Fruit fly (Drosophila melanogaster) whole organism, wandering third instar larva: ENCODE measurements around the gene gukh.

Experiments
- CG9705 ChIP-seq: fragments of 200-800 bp; sonication (Bioruptor generic); optimal IDR thresholded peaks from 2 replicates; lab custom pipeline; 2018; ENCODE audit warnings: missing biosample characterization, mild to moderate bottlenecking, missing genetic modification characterization
- Dfd ChIP-seq: fragments of >200 bp; optimal IDR thresholded peaks from 2 replicates; lab custom pipeline; 2017; ENCODE audit warnings: missing biosample characterization, missing genetic modification characterization
- Dif ChIP-seq: fragments of 200-275, 200-300 bp; sonication (Bioruptor generic); optimal IDR thresholded peaks from 2 replicates; lab custom pipeline; 2018; ENCODE audit warnings: missing biosample characterization, missing genetic modification characterization; ENCODE audit not compliant: partially characterized antibody
- GATAd ChIP-seq: sonication (Bioruptor generic); optimal IDR thresholded peaks from 2 replicates; lab custom pipeline; 2016; ENCODE audit warnings: missing biosample characterization, missing genetic modification characterization
- HLH106 ChIP-seq: fragments of 200-800 bp; optimal IDR thresholded peaks from 3 replicates; lab custom pipeline; 2019; ENCODE audit warnings: missing biosample characterization, mild to moderate bottlenecking, missing genetic modification characterization, moderate library complexity
- Hnf4 ChIP-seq: fragments of 200-800 bp; sonication (Bioruptor generic); optimal IDR thresholded peaks from 2 replicates; lab custom pipeline; 2016; ENCODE audit warnings: missing biosample characterization, mild to moderate bottlenecking, missing genetic modification characterization
- Hr78 ChIP-seq: fragments of >200 bp; optimal IDR thresholded peaks from 2 replicates; lab custom pipeline; 2017; ENCODE audit warnings: missing biosample characterization, missing genetic modification characterization
- Hr83 ChIP-seq: fragments of 200-300 bp; sonication (Bioruptor generic); optimal IDR thresholded peaks from 2 replicates; lab custom pipeline; 2016; ENCODE audit warnings: missing biosample characterization, mild to moderate bottlenecking, missing genetic modification characterization, moderate library complexity; ENCODE audit not compliant: poor library complexity, severe bottlenecking
- Jra ChIP-seq: sonication (Bioruptor generic); optimal IDR thresholded peaks from 2 replicates; lab custom pipeline; 2016; ENCODE audit warnings: missing biosample characterization, missing genetic modification characterization
- Mio ChIP-seq: sonication (Bioruptor generic); optimal IDR thresholded peaks from 2 replicates; lab custom pipeline; 2016; ENCODE audit warnings: missing biosample characterization, missing genetic modification characterization
- Myc ChIP-seq: fragments of >200 bp; optimal IDR thresholded peaks from 2 replicates; lab custom pipeline; 2017
- N ChIP-seq: fragments of >200 bp; optimal IDR thresholded peaks from 2 replicates; lab custom pipeline; 2018; ENCODE audit warnings: missing biosample characterization, missing external identifiers, missing genetic modification characterization
- OdsH ChIP-seq: fragments of 200-800 bp; sonication (Bioruptor generic); optimal IDR thresholded peaks from 2 replicates; lab custom pipeline; 2016; ENCODE audit warnings: missing biosample characterization, mild to moderate bottlenecking, missing genetic modification characterization
- Rel ChIP-seq, 2 experiments: fragments of 200-800 bp; sonication (Bioruptor generic) in 1 of 2; optimal IDR thresholded peaks; 2 replicates in 1 of 2; 3 replicates in 1 of 2; lab custom pipeline; 2016 to 2019; ENCODE audit warnings: mild to moderate bottlenecking in 2 of 2, missing biosample characterization in 2 of 2, missing genetic modification characterization in 2 of 2, moderate library complexity in 1 of 2
- Sp1 ChIP-seq: fragments of 200-800 bp; sonication (Bioruptor generic); optimal IDR thresholded peaks from 3 replicates; lab custom pipeline; 2019; ENCODE audit warnings: missing biosample characterization, mild to moderate bottlenecking, missing genetic modification characterization, moderate library complexity
- Vsx2 ChIP-seq: fragments of 200-300, 225-300 bp; sonication (Bioruptor generic); optimal IDR thresholded peaks from 2 replicates; lab custom pipeline; 2018; ENCODE audit warnings: missing biosample characterization, missing genetic modification characterization; ENCODE audit not compliant: partially characterized antibody
- br ChIP-seq: fragments of 200-800 bp; sonication (Bioruptor generic); optimal IDR thresholded peaks from 2 replicates; lab custom pipeline; 2016; ENCODE audit warnings: missing biosample characterization, missing genetic modification characterization
- brk ChIP-seq: fragments of 200-800 bp; sonication (Bioruptor generic); optimal IDR thresholded peaks from 2 replicates; lab custom pipeline; 2016; ENCODE audit warnings: missing biosample characterization, mild to moderate bottlenecking, missing genetic modification characterization
- dl ChIP-seq, 2 experiments: fragments of 175-275, 200-275 bp in 1 of 2; fragments of 200-275 bp in 1 of 2; sonication (Bioruptor generic); optimal IDR thresholded peaks; lab custom pipeline; 2018; ENCODE audit warnings: mild to moderate bottlenecking in 2 of 2, missing biosample characterization in 2 of 2, missing genetic modification characterization in 2 of 2, moderate library complexity in 2 of 2; ENCODE audit not compliant: partially characterized antibody in 2 of 2, insufficient read depth in 1 of 2
- dmrt93B ChIP-seq: fragments of 200-800 bp; sonication (Bioruptor generic); optimal IDR thresholded peaks from 2 replicates; lab custom pipeline; 2018; ENCODE audit warnings: missing biosample characterization, mild to moderate bottlenecking, missing genetic modification characterization
- dsf ChIP-seq: sonication (Bioruptor generic); optimal IDR thresholded peaks from 2 replicates; lab custom pipeline; 2016; ENCODE audit warnings: missing biosample characterization, missing genetic modification characterization, borderline replicate concordance
- ey ChIP-seq: fragments of 200-800 bp; sonication (Bioruptor generic); optimal IDR thresholded peaks from 2 replicates; lab custom pipeline; 2016; ENCODE audit warnings: missing biosample characterization, missing genetic modification characterization
- foxo ChIP-seq, 2 experiments: fragments of 200-800 bp; sonication (Bioruptor generic); optimal IDR thresholded peaks; 2 replicates in 1 of 2; 3 replicates in 1 of 2; lab custom pipeline; 2016 to 2017; ENCODE audit warnings: missing biosample characterization in 2 of 2, missing genetic modification characterization in 2 of 2
- fru ChIP-seq: fragments of 200-800 bp; sonication (Bioruptor generic); optimal IDR thresholded peaks from 3 replicates; lab custom pipeline; 2016; ENCODE audit warnings: missing biosample characterization, mild to moderate bottlenecking, missing genetic modification characterization
- h ChIP-seq: fragments of 200-800 bp; sonication (Bioruptor generic); optimal IDR thresholded peaks from 3 replicates; lab custom pipeline; 2016; ENCODE audit warnings: missing biosample characterization, mild to moderate bottlenecking, missing genetic modification characterization
- jim ChIP-seq: fragments of 175-275, 200-325 bp; sonication (Bioruptor generic); optimal IDR thresholded peaks from 2 replicates; lab custom pipeline; 2016; ENCODE audit warnings: missing biosample characterization, mild to moderate bottlenecking, missing genetic modification characterization
- psq ChIP-seq: fragments of 200-800 bp; sonication (Bioruptor generic); optimal IDR thresholded peaks from 3 replicates; lab custom pipeline; 2017; ENCODE audit warnings: missing biosample characterization, mild to moderate bottlenecking, missing genetic modification characterization, moderate library complexity
- rgr ChIP-seq: fragments of 200-800 bp; sonication (Bioruptor generic); optimal IDR thresholded peaks from 3 replicates; lab custom pipeline; 2016; ENCODE audit warnings: missing biosample characterization, mild to moderate bottlenecking, missing genetic modification characterization
- sage ChIP-seq: fragments of 200-800 bp; sonication (Bioruptor generic); optimal IDR thresholded peaks from 2 replicates; lab custom pipeline; 2016; ENCODE audit warnings: missing biosample characterization, mild to moderate bottlenecking, missing genetic modification characterization
- usp ChIP-seq: fragments of >200 bp; optimal IDR thresholded peaks from 2 replicates; lab custom pipeline; 2017; ENCODE audit warnings: missing biosample characterization, missing genetic modification characterization
- woc ChIP-seq: sonication (Bioruptor generic); optimal IDR thresholded peaks from 2 replicates; lab custom pipeline; 2016; ENCODE audit warnings: missing biosample characterization, mild to moderate bottlenecking, missing genetic modification characterization

gukh gene

DNA sequence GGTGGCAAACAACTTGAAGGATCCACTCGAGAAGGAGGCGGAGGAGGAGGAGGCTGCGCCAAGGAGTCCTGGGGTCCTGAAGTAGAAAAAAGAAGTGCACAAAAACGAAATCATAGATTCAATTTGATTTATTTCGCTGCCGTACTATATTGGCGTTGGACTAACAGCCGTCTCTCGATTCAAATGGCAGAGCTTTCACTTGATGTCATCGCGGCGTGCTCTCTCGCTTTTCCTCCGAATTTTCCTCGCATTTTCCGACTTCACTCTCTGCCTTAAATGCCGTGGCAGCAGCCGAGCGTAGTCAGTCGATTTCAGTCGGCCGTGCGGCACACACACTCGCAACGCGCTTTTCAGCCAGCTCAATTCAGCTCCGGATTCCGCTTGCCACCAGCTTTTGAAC is 33.9 kb upstream of the gukh start, which contains the start of gene CG43732:
Gene CG43732, plus strand, starts transcription at position 301 of the 400 bp plus-strand sequence.
- TF ChIP-seq usp (GFP tag; lab: Kevin White, UChicago) (no peak), GATAd (GFP tag; lab: Kevin White, UChicago) (no peak)

DNA sequence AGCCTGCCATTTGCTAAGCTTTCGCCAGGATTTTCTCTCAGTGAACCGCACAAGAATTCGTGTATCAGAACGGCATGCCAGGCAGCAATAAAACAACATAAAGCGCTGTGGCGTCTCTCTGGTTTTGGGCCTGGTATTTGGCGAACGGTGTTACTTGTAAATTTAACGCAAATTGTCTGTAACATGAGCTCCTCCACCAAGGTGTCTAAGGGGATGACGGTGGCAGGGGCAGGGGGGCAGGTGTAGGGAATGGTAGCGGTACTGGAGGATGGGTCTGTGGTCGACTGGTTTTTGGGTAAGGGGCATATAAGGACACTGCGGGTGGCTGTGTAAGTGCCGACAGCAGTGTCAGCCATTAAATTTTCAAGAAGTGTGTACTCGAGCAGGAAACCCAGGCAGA is 19.0 kb upstream of the gukh start:
- no peak for TF ChIP-seq brk (GFP tag; lab: Kevin White, UChicago)
- no peak for TF ChIP-seq dl (GFP tag; optimal IDR thresholded peaks at IDR 0.05; lab: Kevin White, UChicago; ENCODE audit: insufficient read depth in 1 of 2, partially characterized antibody in 2 of 2)
- TF ChIP-seq h (GFP tag; lab: Kevin White, UChicago), result no peak
- TF ChIP-seq ey (GFP tag; lab: Kevin White, UChicago), result no peak
- TF ChIP-seq foxo (GFP tag; optimal IDR thresholded peaks at IDR 0.05; lab: Kevin White, UChicago), result no peak
- no peak for TF ChIP-seq Sp1 (GFP tag; lab: Kevin White, UChicago)
- TF ChIP-seq Hr78 (GFP tag; lab: Kevin White, UChicago), result no peak

dm6 chr3R:18978709-18979108 is 5.1 kb upstream of the gukh start, which contains the start of gene euc:
TSS of gene euc (minus strand) at chr3R:18978809.
- TF ChIP-seq psq (GFP tag; lab: Kevin White, UChicago) (no peak), usp (GFP tag; lab: Kevin White, UChicago) (no peak), Sp1 (GFP tag; lab: Kevin White, UChicago) (no peak), h (GFP tag; lab: Kevin White, UChicago) (no peak), fru (no peak), Dif (no peak), Hr83 (GFP tag; lab: Kevin White, UChicago) (no peak), ey (GFP tag; lab: Kevin White, UChicago) (no peak), HLH106 (tag; lab: Kevin White, UChicago) (no peak), dmrt93B (no peak), Mio (GFP tag; lab: Kevin White, UChicago) (no peak)

dm6 chr3R:18980863-18981536 is 2.8 kb upstream of the gukh start, which contains the start of the genes dnk and Smu1:
TSS of gene dnk (plus strand) at chr3R:18980995.
TSS of gene Smu1 (minus strand) at chr3R:18981324.
- peak; percentile 41 for TF ChIP-seq jim
- TF ChIP-seq Dfd (GFP tag; lab: Kevin White, UChicago), result no peak
- TF ChIP-seq HLH106 (tag; lab: Kevin White, UChicago), result no peak

- TF ChIP-seq woc (GFP tag; lab: Kevin White, UChicago), result peak; percentile 34
- TF ChIP-seq Jra, result peak; percentile 2
- TF ChIP-seq brk (GFP tag; lab: Kevin White, UChicago), result peak; percentile 66
- peak in 1 of 2 experiments; percentile 94 for TF ChIP-seq foxo (GFP tag; optimal IDR thresholded peaks at IDR 0.05; lab: Kevin White, UChicago)
- TF ChIP-seq Dfd (GFP tag; lab: Kevin White, UChicago), result no peak
- no peak for TF ChIP-seq Vsx2 (GFP tag; lab: Kevin White, UChicago)
- TF ChIP-seq Rel (GFP tag; optimal IDR thresholded peaks at IDR 0.05; lab: Kevin White, UChicago), result no peak
- TF ChIP-seq Rel (tag; optimal IDR thresholded peaks at IDR 0.05; lab: Kevin White, UChicago), result peak; percentile 96
- TF ChIP-seq Hnf4 (GFP tag; lab: Kevin White, UChicago), result peak; percentile 35
- TF ChIP-seq HLH106 (tag; lab: Kevin White, UChicago), result peak; percentile 83
- peak; percentile 59 for TF ChIP-seq br (GFP tag; lab: Kevin White, UChicago)
- TF ChIP-seq psq (GFP tag; lab: Kevin White, UChicago), result peak; percentile 92
- TF ChIP-seq N (GFP tag; lab: Kevin White, UChicago), result no peak
- no peak for TF ChIP-seq Hr83 (GFP tag; lab: Kevin White, UChicago)
- peak; percentile 89 for TF ChIP-seq dmrt93B
- TF ChIP-seq Hr78 (GFP tag; lab: Kevin White, UChicago), result no peak
- no peak for TF ChIP-seq GATAd (GFP tag; lab: Kevin White, UChicago)
- TF ChIP-seq Dif, result no peak
- TF ChIP-seq ey (GFP tag; lab: Kevin White, UChicago), result peak; percentile 83
- TF ChIP-seq CG9705, result peak; percentile 40
- TF ChIP-seq Sp1 (GFP tag; lab: Kevin White, UChicago), result peak; percentile 86
- peak; percentile 77 for TF ChIP-seq h (GFP tag; lab: Kevin White, UChicago)
- TF ChIP-seq Myc (lab: Kevin White, UChicago), result no peak
- TF ChIP-seq dsf (GFP tag; lab: Kevin White, UChicago), result peak; percentile 3
- peak; percentile 92 for TF ChIP-seq rgr
- TF ChIP-seq sage (GFP tag; lab: Kevin White, UChicago), result peak; percentile 28
- TF ChIP-seq fru, result peak; percentile 77
- no peak for TF ChIP-seq Mio (GFP tag; lab: Kevin White, UChicago)
- TF ChIP-seq OdsH, result peak; percentile 95
Measured at dm6 chr3R:18985114-18985785, 1.4 kb downstream of the gukh start.
